Worm (Caenorhabditis elegans) whole organism, L4/young adult: ENCODE results near the gene dmsr-13.

Source experiments
- W03F9.2 ChIP-seq: fragments of 150-350 bp; optimal IDR thresholded peaks from 2 replicates; lab custom pipeline; 2014; ENCODE audit warnings: missing biosample characterization, missing genetic modification characterization
- him-1 ChIP-seq: sonication (generic microtip); optimal IDR thresholded peaks from 2 replicates; lab custom pipeline; 2016; ENCODE audit warnings: missing genotype, missing genetic modification reagents, missing genetic modification characterization, missing compliant biosample characterization

- TF ChIP-seq him-1 (tag; lab: Kevin White, UChicago), result no peak
- no peak for TF ChIP-seq W03F9.2 (tag; lab: Kevin White, UChicago)
These were observed 9.6 kb downstream of the dmsr-13 start for ce11 chrV:6810091-6810490.
